Fruit fly (Drosophila melanogaster): ENCODE data around the gene CG42249.

The CG42249 gene

DNA sequence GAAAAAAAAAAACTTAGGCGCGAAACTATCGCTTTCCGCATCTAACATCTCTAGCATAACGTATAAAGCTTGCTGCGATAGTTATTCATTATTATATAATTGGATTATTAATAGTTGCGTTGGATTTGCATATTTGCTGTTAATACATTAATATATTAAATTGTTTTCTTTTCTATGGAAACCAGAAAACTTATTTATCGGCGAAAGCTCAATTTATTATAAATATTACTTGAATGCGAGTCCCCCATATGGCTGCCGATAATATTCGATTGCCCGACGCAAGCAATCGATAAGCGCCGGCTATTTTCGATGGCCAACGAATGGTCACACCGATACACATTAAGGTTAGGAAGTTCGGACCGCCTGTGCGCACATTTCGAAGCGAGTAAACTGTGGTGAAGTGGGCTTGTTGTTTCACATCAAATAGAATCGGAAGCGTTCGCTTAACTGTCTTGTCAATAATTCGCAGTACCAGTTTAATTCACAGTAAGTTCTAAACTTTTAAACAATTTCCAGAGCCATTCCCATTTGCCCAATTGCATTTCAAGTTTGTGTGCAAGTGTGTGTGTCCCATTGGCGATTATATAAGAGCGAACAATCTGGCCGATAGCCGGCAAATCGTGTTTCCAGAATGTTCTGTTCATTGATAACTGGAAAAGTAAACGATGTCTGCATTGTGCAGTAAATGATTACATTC is 12.2 kb downstream of the CG42249 start, which contains the start of gene Hsp60A (continued):
- TF ChIP-seq Lhr (GFP tag; optimal IDR thresholded peaks at IDR 0.05): peak; percentile 34
- no peak for TF ChIP-seq hkb (optimal IDR thresholded peaks at IDR 0.05)
- TF ChIP-seq hkb (GFP tag; IDR thresholded peaks at IDR 0.05): no peak
- TF ChIP-seq Nf-YB (GFP tag; optimal IDR thresholded peaks at IDR 0.05): peak; percentile 6
- peak; percentile 7 for TF ChIP-seq Fer2 (tag; optimal IDR thresholded peaks at IDR 0.05)
- TF ChIP-seq ab (GFP tag; optimal IDR thresholded peaks at IDR 0.05): no peak
- no peak for TF ChIP-seq CG11696 (GFP tag; IDR thresholded peaks at IDR 0.05)
- no peak for TF ChIP-seq Tbp (GFP tag; optimal IDR thresholded peaks at IDR 0.05)
- TF ChIP-seq Hey (tag; optimal IDR thresholded peaks at IDR 0.05): no peak
- TF ChIP-seq NfI (GFP tag; optimal IDR thresholded peaks at IDR 0.05): peak; percentile 34
- TF ChIP-seq CG8281 (tag; optimal IDR thresholded peaks at IDR 0.05): no peak
- no peak for TF ChIP-seq CG4360 (GFP tag; IDR thresholded peaks at IDR 0.05)
- TF ChIP-seq CG6791 (GFP tag; IDR thresholded peaks at IDR 0.05; ENCODE audit: partially characterized antibody): peak; percentile 78
- TF ChIP-seq al (GFP tag; IDR thresholded peaks at IDR 0.05): peak; percentile 35; the same call in 1 of the 2 replicates
- no peak for TF ChIP-seq CG1233 (GFP tag; optimal IDR thresholded peaks at IDR 0.05)
- TF ChIP-seq slbo (GFP tag; IDR thresholded peaks at IDR 0.05): peak; percentile 58; the same call in 1 of the 2 replicates
- no peak for TF ChIP-seq Neu2 (GFP tag; optimal IDR thresholded peaks at IDR 0.05; ENCODE audit: borderline replicate concordance)
- peak; percentile 35 for TF ChIP-seq CG33557 (GFP tag; optimal IDR thresholded peaks at IDR 0.05)
- TF ChIP-seq CG4707 (GFP tag; optimal IDR thresholded peaks at IDR 0.05): no peak
- peak; percentile 39 for TF ChIP-seq CG10209 (GFP tag; optimal IDR thresholded peaks at IDR 0.05)
- TF ChIP-seq CG3995 (GFP tag; optimal IDR thresholded peaks at IDR 0.05): peak; percentile 19
- TF ChIP-seq HLH3B (GFP tag; IDR thresholded peaks at IDR 0.05): 0 out of 2 replicates have a peak, but pooled peaks have one; percentile 28
- 0 out of 2 replicates have a peak, but pooled peaks have one; percentile 27 for TF ChIP-seq CG14014 (GFP tag; IDR thresholded peaks at IDR 0.05)
- TF ChIP-seq CG12071 (GFP tag; optimal IDR thresholded peaks at IDR 0.05): no peak
- TF ChIP-seq PHDP (tag; optimal IDR thresholded peaks at IDR 0.05): peak; percentile 70
- peak; percentile 6 for TF ChIP-seq CG34376 (GFP tag; optimal IDR thresholded peaks at IDR 0.05)
- TF ChIP-seq exex (tag; optimal IDR thresholded peaks at IDR 0.05): peak; percentile 12
- peak; percentile 33 for TF ChIP-seq dmrt11E (tag; optimal IDR thresholded peaks at IDR 0.05)
- TF ChIP-seq CG16815 (GFP tag; optimal IDR thresholded peaks at IDR 0.05): no peak
- no peak for TF ChIP-seq CG12769 (tag; optimal IDR thresholded peaks at IDR 0.05)
- no peak for TF ChIP-seq CG7745 (tag; optimal IDR thresholded peaks at IDR 0.05)
- no peak for TF ChIP-seq Hand (GFP tag; optimal IDR thresholded peaks at IDR 0.05)
- TF ChIP-seq cwo (GFP tag; optimal IDR thresholded peaks at IDR 0.05): no peak
- no peak for TF ChIP-seq CG16779 (GFP tag; IDR thresholded peaks at IDR 0.05)
- peak; percentile 73 for TF ChIP-seq pzg (GFP tag; optimal IDR thresholded peaks at IDR 0.05)
- peak; percentile 38; the same call in 1 of the 2 replicates for TF ChIP-seq lmd (GFP tag; IDR thresholded peaks at IDR 0.05)
- peak; percentile 28 for TF ChIP-seq CG18764 (GFP tag; optimal IDR thresholded peaks at IDR 0.05)
- TF ChIP-seq CG13624 (GFP tag; optimal IDR thresholded peaks at IDR 0.05): no peak
- peak; percentile 28; the same call in 1 of the 2 replicates for TF ChIP-seq Xrp1 (GFP tag; IDR thresholded peaks at IDR 0.05)
- peak; percentile 26 for TF ChIP-seq CG13123 (GFP tag; optimal IDR thresholded peaks at IDR 0.05)
- TF ChIP-seq Ssrp (tag; optimal IDR thresholded peaks at IDR 0.05): peak; percentile 48
- peak; percentile 35 for TF ChIP-seq Dek (tag; optimal IDR thresholded peaks at IDR 0.05)
- TF ChIP-seq CG32532 (GFP tag; IDR thresholded peaks at IDR 0.05): peak; percentile 39; the same call in 1 of the 2 replicates
- no peak for TF ChIP-seq CG31365 (tag; optimal IDR thresholded peaks at IDR 0.05)
- peak; percentile 76; the same call in 1 of the 2 replicates for TF ChIP-seq sna (GFP tag; IDR thresholded peaks at IDR 0.05; ENCODE audit: partially characterized antibody)
- TF ChIP-seq CG33213 (GFP tag; optimal IDR thresholded peaks at IDR 0.05): no peak
- no peak for TF ChIP-seq z (GFP tag; IDR thresholded peaks at IDR 0.05)
- TF ChIP-seq tup (GFP tag; optimal IDR thresholded peaks at IDR 0.05): peak; percentile 38
- peak; percentile 56 for TF ChIP-seq Rfx (GFP tag; IDR thresholded peaks at IDR 0.05)

All from whole organism, embryonic.